Fruit fly (Drosophila melanogaster) whole organism: Measurements from ENCODE around the gene timeout.

Experiments used
- CG8478 ChIP-seq: fragments of >200 bp; optimal IDR thresholded peaks from 2 replicates; lab custom pipeline; 2018; ENCODE audit warnings: inconsistent platforms
- Dll ChIP-seq: fragments of >200 bp; optimal IDR thresholded peaks from 2 replicates; lab custom pipeline; 2017
- EcR ChIP-seq, 2 experiments: fragments of >200 bp; optimal IDR thresholded peaks; 2 replicates each; lab custom pipeline; 2017; ENCODE audit warnings: missing biosample characterization in 2 of 2, missing genetic modification characterization in 2 of 2, missing genetic modification reagents in 2 of 2
- pan ChIP-seq: fragments of >200 bp; optimal IDR thresholded peaks from 2 replicates; lab custom pipeline; 2017
- psq ChIP-seq: fragments of >200 bp; optimal IDR thresholded peaks from 2 replicates; lab custom pipeline; 2017
- usp ChIP-seq: fragments of >200 bp; optimal IDR thresholded peaks from 2 replicates; lab custom pipeline; 2017; ENCODE audit warnings: missing biosample characterization, missing genetic modification characterization, mixed read lengths

dm6 chr3R:13057121-13057805 is 31.2 kb upstream of the timeout start, which contains the start of gene sim:
- TF ChIP-seq CG8478 (no peak), psq (lab: Kevin White, UChicago) (no peak), EcR (GFP tag; optimal IDR thresholded peaks at IDR 0.05; lab: Kevin White, UChicago) (no peak), Dll (no peak), usp (GFP tag; lab: Kevin White, UChicago) (no peak), pan (lab: Kevin White, UChicago) (no peak)
